Fruit fly (Drosophila melanogaster) whole organism, embryonic: ENCODE results near the gene CG42784.
A peak's percentile ranks its signal among the peaks of the same experiment; 100 is the strongest.

Source experiments
- Awh ChIP-seq: fragments of 200-800 bp; sonication (Bioruptor generic); IDR thresholded peaks from 2 replicates; pipeline ENCODE4, ENCODE4 v1.3.6; 2022; ENCODE audit warnings: missing biosample characterization, missing genetic modification characterization
- Bgb ChIP-seq: fragments of 200-800 bp; sonication (Bioruptor generic); IDR thresholded peaks from 2 replicates; pipeline ENCODE4 v1.3.6; 2022; ENCODE audit warnings: missing biosample characterization, missing genetic modification characterization; ENCODE audit not compliant: partially characterized antibody
- Bteb2 ChIP-seq: fragments of 200-800 bp; sonication (Bioruptor generic); optimal IDR thresholded peaks from 2 replicates; lab custom pipeline; 2016; ENCODE audit warnings: missing biosample characterization, missing genetic modification characterization
- CG10431 ChIP-seq: fragments of 200-800 bp; sonication (Bioruptor generic); optimal IDR thresholded peaks from 3 replicates; lab custom pipeline; 2018; ENCODE audit warnings: missing biosample characterization, mild to moderate bottlenecking, missing genetic modification characterization
- CG11456 ChIP-seq: fragments of 200-800 bp; sonication (Bioruptor generic); IDR thresholded peaks from 3 replicates; pipeline ENCODE4 v1.3.6; 2022; ENCODE audit warnings: missing biosample characterization, missing genetic modification characterization
- CG12391 ChIP-seq: fragments of 200-800 bp; sonication (Bioruptor generic); optimal IDR thresholded peaks from 3 replicates; lab custom pipeline; 2018; ENCODE audit warnings: missing biosample characterization, mild to moderate bottlenecking, missing genetic modification characterization, moderate library complexity
- CG13424 ChIP-seq: fragments of 200-800 bp; sonication (Bioruptor generic); optimal IDR thresholded peaks from 2 replicates; lab custom pipeline; 2019; ENCODE audit warnings: missing biosample characterization, mild to moderate bottlenecking, missing genetic modification characterization, moderate library complexity
- CG13775 ChIP-seq: fragments of 200-800 bp; sonication (Bioruptor generic); optimal IDR thresholded peaks from 3 replicates; lab custom pipeline; 2017; ENCODE audit warnings: missing biosample characterization, mild to moderate bottlenecking, missing genetic modification characterization
- CG15011 ChIP-seq: fragments of 200-800 bp; sonication (Bioruptor generic); optimal IDR thresholded peaks from 3 replicates; lab custom pipeline; 2018; ENCODE audit warnings: missing biosample characterization, mild to moderate bottlenecking, missing genetic modification characterization
- CG17361 ChIP-seq: fragments of 200-800 bp; sonication (Bioruptor generic); IDR thresholded peaks from 3 replicates; pipeline ENCODE4 v1.3.6; 2022; ENCODE audit warnings: missing biosample characterization, missing genetic modification characterization
- CG18262 ChIP-seq: fragments of 200-800 bp; optimal IDR thresholded peaks from 3 replicates; lab custom pipeline; 2019; ENCODE audit warnings: missing biosample characterization, mild to moderate bottlenecking, missing genetic modification characterization, moderate library complexity
- CG18476 ChIP-seq: fragments of 200-800 bp; sonication (Bioruptor generic); optimal IDR thresholded peaks from 2 replicates; lab custom pipeline; 2016; ENCODE audit warnings: missing biosample characterization, mild to moderate bottlenecking, missing genetic modification characterization
- CG2199 ChIP-seq: fragments of 200-800 bp; sonication (Bioruptor generic); IDR thresholded peaks from 3 replicates; pipeline ENCODE4 v1.3.6; 2022; ENCODE audit warnings: missing biosample characterization, missing genetic modification characterization
- CG31441 ChIP-seq: fragments of 200-800 bp; sonication (Bioruptor generic); IDR thresholded peaks from 2 replicates; pipeline ENCODE4 v1.3.6; 2022; ENCODE audit warnings: missing biosample characterization, missing genetic modification characterization
- CG3163 ChIP-seq: fragments of 200-800 bp; sonication (Bioruptor generic); optimal IDR thresholded peaks from 3 replicates; lab custom pipeline; 2016; ENCODE audit warnings: missing biosample characterization, missing genetic modification characterization
- CG5953 ChIP-seq: fragments of 200-800 bp; sonication (Bioruptor generic); IDR thresholded peaks from 2 replicates; pipeline ENCODE4 v1.3.6; 2022; ENCODE audit warnings: missing biosample characterization, missing genetic modification characterization
- CG6765 ChIP-seq: fragments of 200-800 bp; sonication (Bioruptor generic); optimal IDR thresholded peaks from 3 replicates; lab custom pipeline; 2017; ENCODE audit warnings: missing biosample characterization, mild to moderate bottlenecking, missing genetic modification characterization
- CG8089 ChIP-seq: fragments of 200-800 bp; sonication (Bioruptor generic); optimal IDR thresholded peaks from 3 replicates; lab custom pipeline; 2016; ENCODE audit warnings: missing biosample characterization, missing genetic modification characterization
- CG8359 ChIP-seq: fragments of 200-800 bp; sonication (Bioruptor generic); optimal IDR thresholded peaks from 2 replicates; lab custom pipeline; 2017; ENCODE audit warnings: missing biosample characterization, mild to moderate bottlenecking, missing genetic modification characterization, borderline replicate concordance
- Dip2 ChIP-seq: fragments of 200-800 bp; sonication (Bioruptor generic); IDR thresholded peaks from 2 replicates; pipeline ENCODE4 v1.3.6; 2022; ENCODE audit warnings: missing biosample characterization, missing genetic modification characterization
- E2f2 ChIP-seq: fragments of 200-800 bp; sonication (Bioruptor generic); IDR thresholded peaks from 2 replicates; pipeline ENCODE4 v1.3.6; 2022; ENCODE audit warnings: missing biosample characterization, missing genetic modification characterization
- GATAe ChIP-seq: fragments of 200-800 bp; sonication (Bioruptor generic); conservative IDR thresholded peaks from 2 replicates; pipeline ENCODE4 v1.3.6; 2022; ENCODE audit warnings: missing biosample characterization, missing genetic modification characterization
- HLH3B ChIP-seq: fragments of 200-800 bp; sonication (Bioruptor generic); IDR thresholded peaks from 2 replicates; pipeline ENCODE4 v1.3.6; 2022; ENCODE audit warnings: missing biosample characterization, missing genetic modification characterization
- HmgZ ChIP-seq: fragments of 200-800 bp; sonication (Bioruptor generic); optimal IDR thresholded peaks from 2 replicates; lab custom pipeline; 2018; ENCODE audit warnings: missing biosample characterization, mild to moderate bottlenecking, missing genetic modification characterization
- NC2β ChIP-seq: fragments of 200-800 bp; sonication (Bioruptor generic); optimal IDR thresholded peaks from 2 replicates; lab custom pipeline; 2016; ENCODE audit warnings: missing biosample characterization, missing genetic modification characterization
- Ptx1 ChIP-seq: fragments of 200-800 bp; sonication (Bioruptor generic); IDR thresholded peaks from 2 replicates; pipeline ENCODE4 v1.3.6; 2022; ENCODE audit warnings: missing biosample characterization, missing genetic modification characterization
- Sox102F ChIP-seq: fragments of 200-800 bp; sonication (Bioruptor generic); optimal IDR thresholded peaks from 2 replicates; lab custom pipeline; 2018; ENCODE audit warnings: missing biosample characterization, mild to moderate bottlenecking, missing genetic modification characterization, moderate library complexity
- Sry-β ChIP-seq: fragments of 200-800 bp; sonication (Bioruptor generic); optimal IDR thresholded peaks from 2 replicates; lab custom pipeline; 2018; ENCODE audit warnings: missing biosample characterization, mild to moderate bottlenecking, missing genetic modification characterization, moderate library complexity
- Ssrp ChIP-seq: fragments of 200-800 bp; sonication (Bioruptor generic); optimal IDR thresholded peaks from 2 replicates; lab custom pipeline; 2018; ENCODE audit warnings: missing biosample characterization, mild to moderate bottlenecking, missing genetic modification characterization, moderate library complexity
- Taf1 ChIP-seq: fragments of 200-800 bp; sonication (Bioruptor generic); IDR thresholded peaks from 2 replicates; pipeline ENCODE4 v1.3.6; 2022; ENCODE audit warnings: missing biosample characterization, missing genetic modification characterization
- chm ChIP-seq: fragments of 200-800 bp; sonication (Bioruptor generic); IDR thresholded peaks from 2 replicates; pipeline ENCODE4 v1.3.6; 2022; ENCODE audit warnings: missing biosample characterization, missing genetic modification characterization
- crc ChIP-seq: fragments of 200-800 bp; sonication (Bioruptor generic); optimal IDR thresholded peaks from 2 replicates; lab custom pipeline; 2016; ENCODE audit warnings: missing biosample characterization, missing genetic modification characterization
- dati ChIP-seq: fragments of 200-800 bp; sonication (Bioruptor generic); IDR thresholded peaks from 2 replicates; pipeline ENCODE4 v1.3.6; 2022; ENCODE audit warnings: missing biosample characterization, missing genetic modification characterization
- ems ChIP-seq: fragments of 200-800 bp; sonication (Bioruptor generic); optimal IDR thresholded peaks from 3 replicates; lab custom pipeline; 2016; ENCODE audit warnings: missing biosample characterization, missing genetic modification characterization
- ewg ChIP-seq: fragments of 200-800 bp; sonication (Bioruptor generic); optimal IDR thresholded peaks from 3 replicates; lab custom pipeline; 2017; ENCODE audit warnings: mild to moderate bottlenecking, missing biosample characterization, missing genetic modification reagents, missing genetic modification characterization
- exex ChIP-seq: fragments of 200-800 bp; sonication (Bioruptor generic); optimal IDR thresholded peaks from 4 replicates; lab custom pipeline; 2018; ENCODE audit warnings: missing biosample characterization, mild to moderate bottlenecking, missing genetic modification characterization, moderate library complexity
- eyg ChIP-seq: fragments of 200-800 bp; sonication (Bioruptor generic); optimal IDR thresholded peaks from 3 replicates; lab custom pipeline; 2016; ENCODE audit warnings: missing biosample characterization, missing genetic modification characterization
- fru ChIP-seq: fragments of >200 bp; optimal IDR thresholded peaks from 2 replicates; lab custom pipeline; 2017
- gem ChIP-seq: fragments of 200-800 bp; sonication (Bioruptor generic); optimal IDR thresholded peaks from 2 replicates; lab custom pipeline; 2019; ENCODE audit warnings: missing biosample characterization, mild to moderate bottlenecking, missing genetic modification characterization, moderate library complexity
- grn ChIP-seq: fragments of 200-800 bp; sonication (Bioruptor generic); optimal IDR thresholded peaks from 3 replicates; lab custom pipeline; 2017; ENCODE audit warnings: missing biosample characterization, missing genetic modification characterization
- gt ChIP-seq: fragments of 200-800 bp; sonication (Bioruptor generic); IDR thresholded peaks from 2 replicates; pipeline ENCODE4 v1.3.6; 2022; ENCODE audit warnings: missing biosample characterization, missing genetic modification characterization
- hbn ChIP-seq: fragments of 200-800 bp; sonication (Bioruptor generic); IDR thresholded peaks from 2 replicates; pipeline ENCODE4 v1.3.6; 2022; ENCODE audit warnings: missing biosample characterization, missing genetic modification characterization; ENCODE audit not compliant: partially characterized antibody
- inv ChIP-seq: fragments of 200-800 bp; sonication (Bioruptor generic); IDR thresholded peaks from 2 replicates; pipeline ENCODE4 v1.3.6; 2022; ENCODE audit warnings: missing biosample characterization, missing genetic modification characterization; ENCODE audit not compliant: partially characterized antibody
- prd ChIP-seq, 3 experiments: fragments of >200 bp in 2 of 3; fragments of 200-800 bp in 1 of 3; sonication (Bioruptor generic) in 1 of 3; optimal IDR thresholded peaks in 2 of 3; IDR thresholded peaks in 1 of 3; 2 replicates in 2 of 3; 3 replicates in 1 of 3; pipeline versions ENCODE4 v1.3.6 to Lab custom; 2017 to 2022; ENCODE audit warnings: missing biosample characterization in 1 of 3, missing genetic modification characterization in 1 of 3
- psq ChIP-seq: fragments of 200-800 bp; sonication (Bioruptor generic); optimal IDR thresholded peaks from 2 replicates; lab custom pipeline; 2017; ENCODE audit warnings: missing biosample characterization, missing genetic modification characterization
- sna ChIP-seq: fragments of 200-800 bp; sonication (Bioruptor generic); IDR thresholded peaks from 2 replicates; pipeline ENCODE4 v1.3.6; 2022; ENCODE audit warnings: missing biosample characterization, missing genetic modification characterization; ENCODE audit not compliant: partially characterized antibody
- trem ChIP-seq: fragments of 200-800 bp; optimal IDR thresholded peaks from 3 replicates; lab custom pipeline; 2019; ENCODE audit warnings: missing biosample characterization, mild to moderate bottlenecking, missing genetic modification characterization, moderate library complexity
- tup ChIP-seq: fragments of 200-800 bp; sonication (Bioruptor generic); optimal IDR thresholded peaks from 2 replicates; lab custom pipeline; 2016; ENCODE audit warnings: missing biosample characterization, mild to moderate bottlenecking, missing genetic modification characterization, moderate library complexity
- usp ChIP-seq: fragments of >200 bp; optimal IDR thresholded peaks from 2 replicates; lab custom pipeline; 2017; ENCODE audit warnings: missing biosample characterization, missing genetic modification characterization
- zen2 ChIP-seq: fragments of 200-800 bp; sonication (Bioruptor generic); IDR thresholded peaks from 3 replicates; pipeline ENCODE4 v1.3.6; 2022; ENCODE audit warnings: missing biosample characterization, missing genetic modification characterization; ENCODE audit not compliant: partially characterized antibody

Gene CG42784

DNA sequence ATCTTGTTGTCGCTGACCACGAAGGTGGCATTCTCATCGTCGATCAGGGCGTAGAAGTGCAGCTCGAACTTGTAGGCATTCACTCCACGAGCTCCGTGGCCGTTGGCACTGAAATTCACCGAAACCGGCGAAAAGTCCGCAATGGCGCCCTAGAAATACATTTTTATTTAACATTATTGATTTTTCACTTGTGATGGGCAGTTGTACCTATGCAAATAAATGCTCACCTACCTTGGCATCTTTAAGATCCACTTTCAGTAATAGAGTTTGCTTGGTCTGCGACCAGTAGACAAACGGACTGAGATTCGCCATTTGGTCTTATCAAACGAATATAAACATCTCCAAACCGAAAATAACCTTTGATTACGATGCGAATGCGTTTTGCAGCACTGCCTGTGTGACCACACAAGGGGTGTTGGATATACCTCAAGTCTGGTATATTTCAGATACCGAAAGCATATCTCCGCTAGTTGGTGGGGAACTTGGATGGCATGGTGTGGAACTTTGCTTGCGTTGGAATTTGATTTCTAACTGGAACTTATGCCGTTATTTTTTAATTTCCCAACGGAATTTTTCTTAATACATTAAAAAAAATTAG is 30.1 kb downstream of the CG42784 start, which contains the start of gene Hacd2 (continued):
- TF ChIP-seq CG18262 (tag; lab: Kevin White, UChicago) = no peak
- TF ChIP-seq CG13775 = no peak
- TF ChIP-seq hbn (GFP tag; lab: Robert Waterston, UW) = no peak
- TF ChIP-seq CG18476 (GFP tag; lab: Kevin White, UChicago) = no peak
- peak; percentile 72 for TF ChIP-seq trem (tag; lab: Kevin White, UChicago)
- TF ChIP-seq exex (tag; lab: Kevin White, UChicago) = no peak
- no peak for TF ChIP-seq CG8089
- TF ChIP-seq Sry-β (GFP tag; lab: Kevin White, UChicago) = no peak
- TF ChIP-seq dati (GFP tag; lab: Robert Waterston, UW) = no peak
- no peak for TF ChIP-seq CG13424 (tag; lab: Kevin White, UChicago)
- no peak for TF ChIP-seq psq (GFP tag; lab: Kevin White, UChicago)
- no peak for TF ChIP-seq HLH3B (GFP tag; lab: Robert Waterston, UW)
- peak; percentile 13; the same call in 1 of the 2 replicates for TF ChIP-seq sna (GFP tag; lab: Robert Waterston, UW)
- TF ChIP-seq gt (GFP tag; lab: Robert Waterston, UW) = no peak
- peak; percentile 41 for TF ChIP-seq GATAe
- no peak for TF ChIP-seq Ssrp (tag; lab: Kevin White, UChicago)
- TF ChIP-seq usp (GFP tag; lab: Kevin White, UChicago) = no peak
- no peak for TF ChIP-seq tup (GFP tag; lab: Kevin White, UChicago)
- peak; percentile 66 for TF ChIP-seq E2f2 (GFP tag; lab: Robert Waterston, UW)
- no peak for TF ChIP-seq eyg
- peak; percentile 79 for TF ChIP-seq HmgZ (tag; lab: Kevin White, UChicago)
- TF ChIP-seq Sox102F (GFP tag; lab: Kevin White, UChicago) = no peak
- TF ChIP-seq CG3163 = peak; percentile 33
- TF ChIP-seq ewg (GFP tag; lab: Kevin White, UChicago) = no peak
- TF ChIP-seq gem = no peak
- TF ChIP-seq Bteb2 (GFP tag; lab: Kevin White, UChicago) = peak; percentile 27
- TF ChIP-seq Awh (GFP tag; lab: Robert Waterston, UW) = no peak
- TF ChIP-seq zen2 = no peak
- TF ChIP-seq grn (GFP tag; lab: Kevin White, UChicago) = peak; percentile 57
- no peak for TF ChIP-seq Dip2 (GFP tag; lab: Robert Waterston, UW)
- no peak for TF ChIP-seq CG6765 (GFP tag; lab: Kevin White, UChicago)
- TF ChIP-seq chm (GFP tag; lab: Robert Waterston, UW) = no peak
- TF ChIP-seq NC2β (GFP tag; lab: Kevin White, UChicago) = peak; percentile 5
- peak; percentile 40; the same call in 1 of the 2 replicates for TF ChIP-seq Bgb (GFP tag; lab: Robert Waterston, UW)
- peak; percentile 76; the same call in 2 of the 3 replicates for TF ChIP-seq CG2199
- TF ChIP-seq CG8359 (GFP tag; lab: Kevin White, UChicago) = no peak
- no peak for TF ChIP-seq prd (optimal IDR thresholded peaks at IDR 0.05; lab: Kevin White, UChicago)
- no peak for TF ChIP-seq prd (GFP tag; IDR thresholded peaks at IDR 0.05; lab: Robert Waterston, UW)
- no peak for TF ChIP-seq CG15011
- TF ChIP-seq CG11456 = peak; percentile 51; the same call in 1 of the 3 replicates
- TF ChIP-seq CG17361 = no peak
- no peak for TF ChIP-seq Taf1 (GFP tag; lab: Robert Waterston, UW)
- TF ChIP-seq inv (GFP tag; lab: Robert Waterston, UW) = no peak
- no peak for TF ChIP-seq CG10431
- no peak for TF ChIP-seq CG5953
- TF ChIP-seq CG12391 (tag; lab: Kevin White, UChicago) = no peak
- TF ChIP-seq Ptx1 (GFP tag; lab: Robert Waterston, UW) = no peak
- no peak for TF ChIP-seq crc (GFP tag; lab: Kevin White, UChicago)
- TF ChIP-seq CG31441 (GFP tag; lab: Robert Waterston, UW) = 0 out of 2 replicates have a peak, but pooled peaks have one; percentile 18
- TF ChIP-seq fru (lab: Kevin White, UChicago) = no peak
- TF ChIP-seq ems (GFP tag; lab: Kevin White, UChicago) = no peak
